Fruit fly (Drosophila melanogaster) ovary, adult (tissue): ENCODE data around the gene fru.

Source experiments
- CG17801 ChIP-seq: fragments of 200-800 bp; optimal IDR thresholded peaks from 2 replicates; lab custom pipeline; 2019; ENCODE audit warnings: missing biosample characterization, mild to moderate bottlenecking, missing genetic modification characterization, moderate library complexity; ENCODE audit not compliant: partially characterized antibody

Gene fru

dm6 chr3R:18545486-18545885 is at the start of gene fru:
TSS of gene fru (minus strand) at chr3R:18545586.
- TF ChIP-seq CG17801 (GFP tag; lab: Kevin White, UChicago), result no peak

- no peak for TF ChIP-seq CG17801 (GFP tag; lab: Kevin White, UChicago)
Measured at dm6 chr3R:18590754-18591153, 45.4 kb upstream of the fru start, which contains the start of gene qin. TSS of gene qin (plus strand) at chr3R:18591027.

dm6 chr3R:18585259-18585858 is 40.0 kb upstream of the fru start:
- TF ChIP-seq CG17801 (GFP tag; lab: Kevin White, UChicago), result peak; percentile 44

- TF ChIP-seq CG17801 (GFP tag; lab: Kevin White, UChicago), result no peak
Measured at dm6 chr3R:18584546-18584935, 39.2 kb upstream of the fru start.

dm6 chr3R:18583881-18584545 is 38.6 kb upstream of the fru start:
- peak; percentile 94 for TF ChIP-seq CG17801 (GFP tag; lab: Kevin White, UChicago)

dm6 chr3R:18582236-18582635 is 36.9 kb upstream of the fru start:
- no peak for TF ChIP-seq CG17801 (GFP tag; lab: Kevin White, UChicago)

dm6 chr3R:18580979-18581378 is 35.6 kb upstream of the fru start:
- TF ChIP-seq CG17801 (GFP tag; lab: Kevin White, UChicago), result no peak

- TF ChIP-seq CG17801 (GFP tag; lab: Kevin White, UChicago), result no peak
Measured at dm6 chr3R:18577739-18578417, 32.5 kb upstream of the fru start.

dm6 chr3R:18573699-18574259 is 28.4 kb upstream of the fru start:
- peak; percentile 91 for TF ChIP-seq CG17801 (GFP tag; lab: Kevin White, UChicago)

dm6 chr3R:18572845-18573490 is 27.6 kb upstream of the fru start, which contains the start of the genes CG7694 and fray:
TSS of gene CG7694 (plus strand) at chr3R:18573091.
TSS of gene fray (plus strand) at chr3R:18573091.
- TF ChIP-seq CG17801 (GFP tag; lab: Kevin White, UChicago), result no peak

dm6 chr3R:18572240-18572803 is 26.9 kb upstream of the fru start:
- TF ChIP-seq CG17801 (GFP tag; lab: Kevin White, UChicago), result no peak

- no peak for TF ChIP-seq CG17801 (GFP tag; lab: Kevin White, UChicago)
Measured at dm6 chr3R:18565073-18565472, 19.7 kb upstream of the fru start, which contains the start of the genes CG43210 and hemo. TSS of gene CG43210 (minus strand) at chr3R:18565173. TSS of gene hemo (minus strand) at chr3R:18565173.

dm6 chr3R:18559569-18559968 is 14.2 kb upstream of the fru start, which contains the start of gene CG7691:
TSS of gene CG7691 (plus strand) at chr3R:18559869.
- no peak for TF ChIP-seq CG17801 (GFP tag; lab: Kevin White, UChicago)

- no peak for TF ChIP-seq CG17801 (GFP tag; lab: Kevin White, UChicago)
Measured at dm6 chr3R:18548787-18549186, 3.4 kb upstream of the fru start.
